Fruit fly (Drosophila melanogaster) S2 (cell line): ENCODE measurements around the gene Cp110.

Experiments used
- CG8478 ChIP-seq: fragments of >200 bp; optimal IDR thresholded peaks from 2 replicates; lab custom pipeline; 2018
- CTCF ChIP-seq, 2 experiments: fragments of >200 bp; optimal IDR thresholded peaks; 2 replicates each; lab custom pipeline; 2018

- TF ChIP-seq CG8478 (lab: Kevin White, UChicago), result no peak
- TF ChIP-seq CTCF (optimal IDR thresholded peaks at IDR 0.05; lab: Kevin White, UChicago), result peak in 1 of 2 experiments; percentile 15
These were observed 38.8 kb upstream of the Cp110 start for dm6 chrX:22443046-22443445.
